Fruit fly (Drosophila melanogaster): ENCODE results near the gene Ir68a.

The Ir68a gene

DNA sequence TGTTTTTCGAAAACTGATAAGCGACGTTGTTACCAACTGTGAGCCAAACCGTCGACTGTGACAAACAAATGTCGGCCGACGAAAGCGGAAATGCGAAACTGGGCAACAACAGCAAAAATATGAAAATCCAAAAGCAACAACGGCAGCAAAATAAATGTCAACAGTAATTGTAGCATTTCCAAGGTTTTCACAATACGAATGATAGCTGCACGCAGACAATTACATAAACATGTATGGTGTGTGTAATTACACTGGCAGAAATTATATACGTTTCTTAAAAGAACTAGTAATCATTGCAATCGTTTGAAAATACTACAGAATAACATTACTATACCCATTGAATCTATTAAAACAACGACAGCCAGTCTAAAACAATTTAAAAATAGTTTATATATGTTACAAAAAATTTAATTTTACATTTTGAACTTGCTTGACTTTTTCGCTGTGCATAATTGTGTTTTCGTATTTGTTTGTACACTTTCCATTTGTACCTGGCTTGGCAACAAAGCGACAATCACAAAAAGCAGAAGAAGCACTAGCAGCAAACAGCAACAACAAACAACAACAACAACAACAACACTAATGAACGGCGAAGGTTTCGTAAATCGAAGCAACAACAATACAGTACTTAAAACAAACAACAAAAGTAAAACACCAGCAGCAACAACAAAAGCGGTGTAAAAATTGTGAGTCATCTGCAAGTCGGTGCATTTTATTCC, 24.9 kb upstream of the Ir68a start (continued):
- TF ChIP-seq CG17829 (tag; optimal IDR thresholded peaks at IDR 0.05), result peak; percentile 84
- TF ChIP-seq prd (optimal IDR thresholded peaks at IDR 0.05), result no peak
- peak; percentile 95 for TF ChIP-seq prd (GFP tag; IDR thresholded peaks at IDR 0.05)
- peak; percentile 5 for TF ChIP-seq Fer2 (tag; optimal IDR thresholded peaks at IDR 0.05)
- peak in 1 of 2 experiments; percentile 78 for TF ChIP-seq Eip74EF (GFP tag; optimal IDR thresholded peaks at IDR 0.05)
- TF ChIP-seq dm (GFP tag; optimal IDR thresholded peaks at IDR 0.05), result peak; percentile 22
- peak; percentile 65; the same call in 1 of the 2 replicates for TF ChIP-seq Taf1 (GFP tag; IDR thresholded peaks at IDR 0.05)
- 0 out of 2 replicates have a peak, but pooled peaks have one; percentile 16 for TF ChIP-seq CG11085 (GFP tag; IDR thresholded peaks at IDR 0.05)
- TF ChIP-seq gce (GFP tag; IDR thresholded peaks at IDR 0.05), result peak; percentile 52; the same call in 1 of the 3 replicates
- TF ChIP-seq Trl (optimal IDR thresholded peaks at IDR 0.05), result no peak
- peak; percentile 19 for TF ChIP-seq Trl (GFP tag; optimal IDR thresholded peaks at IDR 0.05)
- peak in 1 of 2 experiments; percentile 76 for TF ChIP-seq Hr51 (GFP tag; optimal IDR thresholded peaks at IDR 0.05)
- TF ChIP-seq bcd (GFP tag; optimal IDR thresholded peaks at IDR 0.05), result peak; percentile 25
- TF ChIP-seq Opbp (GFP tag; IDR thresholded peaks at IDR 0.05; ENCODE audit: partially characterized antibody), result no peak
- peak; percentile 77 for TF ChIP-seq CG17328 (GFP tag; IDR thresholded peaks at IDR 0.05)
- no peak for TF ChIP-seq knrl (GFP tag; IDR thresholded peaks at IDR 0.05; ENCODE audit: partially characterized antibody)
- no peak for TF ChIP-seq h (optimal IDR thresholded peaks at IDR 0.05)
- peak; percentile 54; the same call in 1 of the 3 replicates for TF ChIP-seq CG11456 (GFP tag; IDR thresholded peaks at IDR 0.05)
- peak; percentile 57 for TF ChIP-seq ttk (GFP tag; IDR thresholded peaks at IDR 0.05)
- no peak for TF ChIP-seq usp (GFP tag; optimal IDR thresholded peaks at IDR 0.05)
- no peak for TF ChIP-seq vnd (GFP tag; IDR thresholded peaks at IDR 0.05; ENCODE audit: partially characterized antibody)
- no peak for TF ChIP-seq CG15601 (tag; optimal IDR thresholded peaks at IDR 0.05)
- TF ChIP-seq CG12071 (GFP tag; optimal IDR thresholded peaks at IDR 0.05), result no peak
- peak; percentile 92 for TF ChIP-seq vvl (GFP tag; IDR thresholded peaks at IDR 0.05)
- TF ChIP-seq CG17359 (tag; optimal IDR thresholded peaks at IDR 0.05), result peak; percentile 81
- TF ChIP-seq Fer1 (GFP tag; optimal IDR thresholded peaks at IDR 0.05), result no peak
- no peak for TF ChIP-seq z (GFP tag; IDR thresholded peaks at IDR 0.05)
- TF ChIP-seq ERR (GFP tag; optimal IDR thresholded peaks at IDR 0.05), result no peak
- no peak for TF ChIP-seq CG34224 (GFP tag; IDR thresholded peaks at IDR 0.05; ENCODE audit: partially characterized antibody)
- TF ChIP-seq NC2α (GFP tag; optimal IDR thresholded peaks at IDR 0.05), result no peak
- peak; percentile 29 for TF ChIP-seq Ravus (GFP tag; IDR thresholded peaks at IDR 0.05)
- no peak for TF ChIP-seq lov (optimal IDR thresholded peaks at IDR 0.05)
- TF ChIP-seq lov (GFP tag; IDR thresholded peaks at IDR 0.05), result peak; percentile 78; the same call in 1 of the 3 replicates
- no peak for TF ChIP-seq lola (GFP tag; optimal IDR thresholded peaks at IDR 0.05)
- peak; percentile 53 for TF ChIP-seq CG4424 (GFP tag; optimal IDR thresholded peaks at IDR 0.05)
- TF ChIP-seq chm (GFP tag; IDR thresholded peaks at IDR 0.05), result peak; percentile 63
- no peak for TF ChIP-seq Hey (tag; optimal IDR thresholded peaks at IDR 0.05)
- peak; percentile 20 for TF ChIP-seq CG8281 (tag; optimal IDR thresholded peaks at IDR 0.05)
- TF ChIP-seq Chrac-16 (GFP tag; optimal IDR thresholded peaks at IDR 0.05), result peak; percentile 38
- TF ChIP-seq NC2β (GFP tag; optimal IDR thresholded peaks at IDR 0.05), result peak; percentile 15
- TF ChIP-seq ssp (GFP tag; IDR thresholded peaks at IDR 0.05), result peak; percentile 6; the same call in 1 of the 2 replicates
- no peak for TF ChIP-seq run (tag; optimal IDR thresholded peaks at IDR 0.05)
- TF ChIP-seq scrt (GFP tag; optimal IDR thresholded peaks at IDR 0.05), result peak; percentile 57
- TF ChIP-seq CG8388 (GFP tag; optimal IDR thresholded peaks at IDR 0.05), result peak; percentile 76
- peak; percentile 89 for TF ChIP-seq unpg (GFP tag; optimal IDR thresholded peaks at IDR 0.05)
- TF ChIP-seq trh (GFP tag; optimal IDR thresholded peaks at IDR 0.05), result no peak
- TF ChIP-seq nom (GFP tag; optimal IDR thresholded peaks at IDR 0.05), result no peak
- no peak for TF ChIP-seq CG6254 (GFP tag; optimal IDR thresholded peaks at IDR 0.05)
- TF ChIP-seq ato (GFP tag; IDR thresholded peaks at IDR 0.05; ENCODE audit: partially characterized antibody), result no peak
- TF ChIP-seq row (GFP tag; IDR thresholded peaks at IDR 0.05), result peak; percentile 88

Data from whole organism, embryonic.